Worm (Caenorhabditis elegans) whole organism, mixed stage, embryonic: Measurements from ENCODE around the gene sdc-2.
A peak's percentile ranks its signal among the peaks of the same experiment; 100 is the strongest.

Source experiments
- M03D4.4 ChIP-seq: sonication (generic microtip); optimal IDR thresholded peaks from 2 replicates; lab custom pipeline; 2017; ENCODE audit warnings: mild to moderate bottlenecking, missing genetic modification characterization, missing compliant biosample characterization
- blmp-1 ChIP-seq: fragments of 150-350 bp; optimal IDR thresholded peaks from 2 replicates; lab custom pipeline; 2014; ENCODE audit warnings: missing biosample characterization, missing genetic modification characterization
- ceh-43 ChIP-seq: fragments of 200-800 bp; sonication (Bioruptor generic); optimal IDR thresholded peaks from 2 replicates; lab custom pipeline; 2018; ENCODE audit warnings: mild to moderate bottlenecking, missing genetic modification characterization, moderate library complexity, missing compliant biosample characterization
- ceh-83 ChIP-seq: fragments of 200-800 bp; sonication (Bioruptor generic); optimal IDR thresholded peaks from 2 replicates; lab custom pipeline; 2018; ENCODE audit warnings: mild to moderate bottlenecking, missing genetic modification characterization, missing compliant biosample characterization
- ces-1 ChIP-seq: fragments of 150-350 bp; optimal IDR thresholded peaks from 2 replicates; lab custom pipeline; 2014; ENCODE audit warnings: missing biosample characterization, missing genetic modification reagents, missing genetic modification characterization
- cnd-1 ChIP-seq: fragments of 200-800 bp; sonication (Bioruptor generic); optimal IDR thresholded peaks from 2 replicates; lab custom pipeline; 2018; ENCODE audit warnings: mild to moderate bottlenecking, missing genetic modification characterization, missing compliant biosample characterization
- drap-1 ChIP-seq: fragments of 200-800 bp; sonication (Bioruptor generic); optimal IDR thresholded peaks from 3 replicates; lab custom pipeline; 2018; ENCODE audit warnings: mild to moderate bottlenecking, missing genetic modification characterization, missing compliant biosample characterization
- elt-1 ChIP-seq: sonication (generic microtip); optimal IDR thresholded peaks from 2 replicates; lab custom pipeline; 2017; ENCODE audit warnings: missing genetic modification characterization, mild to moderate bottlenecking, missing compliant biosample characterization, antibody characterized with exemption, moderate library complexity, borderline replicate concordance; ENCODE audit not compliant: insufficient read depth
- elt-3 ChIP-seq: fragments of 150-350 bp; optimal IDR thresholded peaks from 2 replicates; lab custom pipeline; 2014; ENCODE audit warnings: missing biosample characterization, missing genetic modification characterization
- lin-13 ChIP-seq: fragments of 150-350 bp; optimal IDR thresholded peaks from 2 replicates; lab custom pipeline; 2014; ENCODE audit warnings: missing biosample characterization, missing genetic modification characterization
- lin-32 ChIP-seq: fragments of 200-800 bp; sonication (Bioruptor generic); optimal IDR thresholded peaks from 2 replicates; lab custom pipeline; 2018; ENCODE audit warnings: mild to moderate bottlenecking, missing genetic modification characterization, missing compliant biosample characterization
- mab-5 ChIP-seq: fragments of 150-350 bp; optimal IDR thresholded peaks from 2 replicates; lab custom pipeline; 2014; ENCODE audit warnings: missing biosample characterization, missing genetic modification characterization
- mls-2 ChIP-seq: sonication (generic microtip); optimal IDR thresholded peaks from 2 replicates; lab custom pipeline; 2016; ENCODE audit warnings: mild to moderate bottlenecking, missing genetic modification characterization, moderate library complexity, missing compliant biosample characterization
- nhr-12 ChIP-seq: fragments of 150-350 bp; optimal IDR thresholded peaks from 2 replicates; lab custom pipeline; 2014; ENCODE audit warnings: missing biosample characterization, missing genetic modification characterization
- nhr-2 ChIP-seq: fragments of 150-350 bp; optimal IDR thresholded peaks from 2 replicates; lab custom pipeline; 2014; ENCODE audit warnings: missing biosample characterization, missing genetic modification characterization
- nhr-28 ChIP-seq: fragments of 150-350 bp; optimal IDR thresholded peaks from 2 replicates; lab custom pipeline; 2014; ENCODE audit warnings: missing biosample characterization, missing genetic modification characterization
- nhr-76 ChIP-seq: sonication (generic microtip); optimal IDR thresholded peaks from 2 replicates; lab custom pipeline; 2017; ENCODE audit warnings: missing biosample characterization, missing genetic modification characterization
- pha-4 ChIP-seq: fragments of 150-350 bp; optimal IDR thresholded peaks from 2 replicates; lab custom pipeline; 2018; ENCODE audit warnings: missing biosample characterization, missing genetic modification reagents, missing genetic modification characterization
- sem-2 ChIP-seq: fragments of 200-800 bp; sonication (Bioruptor generic); optimal IDR thresholded peaks from 2 replicates; lab custom pipeline; 2018; ENCODE audit warnings: mild to moderate bottlenecking, missing genetic modification characterization, missing compliant biosample characterization
- snpc-4 ChIP-seq: fragments of 150-350 bp; optimal IDR thresholded peaks from 2 replicates; lab custom pipeline; 2014; ENCODE audit warnings: missing biosample characterization, missing genetic modification characterization
- unc-62 ChIP-seq: fragments of 150-350 bp; optimal IDR thresholded peaks from 2 replicates; lab custom pipeline; 2014; ENCODE audit warnings: missing biosample characterization, missing genetic modification reagents, missing genetic modification characterization
- zip-8 ChIP-seq: fragments of 150-350 bp; optimal IDR thresholded peaks from 2 replicates; lab custom pipeline; 2014; ENCODE audit warnings: missing biosample characterization, missing genetic modification characterization
- ztf-11 ChIP-seq: fragments of 150-350 bp; optimal IDR thresholded peaks from 2 replicates; lab custom pipeline; 2014; ENCODE audit warnings: missing biosample characterization, missing genetic modification characterization

Gene sdc-2

ce11 chrX:11546445-11547275 lies 24.2 kb downstream of the sdc-2 start, which contains the start of gene selt-1.1 (continued):
- no peak for TF ChIP-seq nhr-12 (tag; lab: Kevin White, UChicago)
- TF ChIP-seq nhr-2 (tag; lab: Kevin White, UChicago): peak; percentile 57
- no peak for TF ChIP-seq blmp-1
- TF ChIP-seq cnd-1 (tag; lab: Kevin White, UChicago): peak; percentile 4
- no peak for TF ChIP-seq ces-1 (GFP tag; lab: Kevin White, UChicago)
- no peak for TF ChIP-seq ztf-11 (tag; lab: Kevin White, UChicago)
- no peak for TF ChIP-seq mls-2 (tag; lab: Kevin White, UChicago)
- no peak for TF ChIP-seq elt-1 (tag; lab: Kevin White, UChicago)
- TF ChIP-seq mab-5 (tag; lab: Kevin White, UChicago): no peak
- TF ChIP-seq nhr-28: no peak
- no peak for TF ChIP-seq sem-2 (GFP tag; lab: Kevin White, UChicago)

ce11 chrX:11547442-11548023 lies 25.0 kb downstream of the sdc-2 start:
- TF ChIP-seq lin-13 (tag; lab: Kevin White, UChicago): no peak
- TF ChIP-seq unc-62: peak; percentile 40
- TF ChIP-seq, all 35 proteins: peak for 1

ce11 chrX:11548308-11548707 lies 25.8 kb downstream of the sdc-2 start, which contains the start of gene mig-2:
mig-2 (plus strand) TSS chrX:11548608.
- no peak for TF ChIP-seq lin-32 (GFP tag; lab: Kevin White, UChicago)

DNA sequence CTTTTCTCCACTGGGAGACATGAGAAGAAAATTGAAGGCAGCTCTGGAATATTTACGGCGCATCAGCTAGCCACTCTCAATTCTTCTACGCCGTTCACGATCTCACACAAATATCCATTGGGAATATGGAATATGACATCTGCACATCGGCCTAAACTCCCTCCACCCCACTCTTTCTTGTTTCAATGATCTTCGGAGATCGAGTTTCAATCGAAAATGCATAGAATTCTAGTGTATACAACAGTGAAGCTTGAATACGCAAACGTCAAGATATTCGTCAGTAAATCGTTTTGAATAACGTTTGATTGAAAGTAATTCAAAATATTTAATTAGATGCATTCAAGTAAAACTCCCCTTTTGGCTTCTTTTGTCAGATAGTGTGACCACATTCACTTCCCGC lies 29.3 kb downstream of the sdc-2 start:
- TF ChIP-seq nhr-12 (tag; lab: Kevin White, UChicago) (no peak), ztf-11 (tag; lab: Kevin White, UChicago) (no peak), ceh-43 (GFP tag; lab: Kevin White, UChicago) (no peak), nhr-2 (tag; lab: Kevin White, UChicago) (no peak), pha-4 (tag; lab: Kevin White, UChicago) (no peak)

- TF ChIP-seq nhr-2 (tag; lab: Kevin White, UChicago) (no peak), ces-1 (GFP tag; lab: Kevin White, UChicago) (peak; percentile 80), snpc-4 (tag; lab: Kevin White, UChicago) (no peak), ceh-83 (GFP tag; lab: Kevin White, UChicago) (no peak)
These were observed 30.4 kb downstream of the sdc-2 start for ce11 chrX:11552879-11553278.

ce11 chrX:11554522-11554921 lies 32.0 kb downstream of the sdc-2 start:
- no peak for TF ChIP-seq mab-5 (tag; lab: Kevin White, UChicago)
- no peak for TF ChIP-seq lin-13 (tag; lab: Kevin White, UChicago)
- no peak for TF ChIP-seq blmp-1
- no peak for TF ChIP-seq zip-8 (tag; lab: Kevin White, UChicago)
- TF ChIP-seq ces-1 (GFP tag; lab: Kevin White, UChicago): peak; percentile 69
- no peak for TF ChIP-seq M03D4.4 (tag; lab: Kevin White, UChicago)

DNA sequence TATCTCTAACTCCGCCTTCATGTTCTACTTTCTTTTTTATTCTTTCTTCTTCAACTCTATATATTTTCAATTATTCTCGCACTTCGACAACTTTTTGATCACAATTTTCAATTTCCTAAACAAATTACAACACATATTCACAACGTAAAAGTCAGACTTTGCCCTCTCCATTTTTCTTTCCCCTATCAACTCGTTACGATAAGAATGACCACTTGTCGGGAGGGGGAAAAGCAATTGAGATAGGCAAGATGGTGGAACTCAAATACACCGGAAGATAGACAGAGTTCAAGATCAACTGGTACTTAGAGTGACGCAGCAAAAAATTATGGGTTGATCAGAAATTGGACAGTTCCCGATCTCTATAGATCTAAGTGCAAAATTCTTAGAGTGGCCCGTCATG lies 32.5 kb downstream of the sdc-2 start:
- no peak for TF ChIP-seq zip-8 (tag; lab: Kevin White, UChicago)
- no peak for TF ChIP-seq elt-3
- TF ChIP-seq elt-1 (tag; lab: Kevin White, UChicago): no peak
- no peak for TF ChIP-seq nhr-76
- TF ChIP-seq drap-1 (GFP tag; lab: Kevin White, UChicago): no peak
